Worm (Caenorhabditis elegans) whole organism, young adult: ENCODE results near the gene col-162.

ENCODE experiments used
- B0035.1 ChIP-seq: sonication (generic microtip); optimal IDR thresholded peaks from 2 replicates; lab custom pipeline; 2016; ENCODE audit warnings: missing genetic modification characterization, mild to moderate bottlenecking, missing compliant biosample characterization, missing genotype, missing genetic modification reagents
- F39B2.1 ChIP-seq: fragments of 200-800 bp; sonication (Bioruptor generic); IDR thresholded peaks from 2 replicates; pipeline ENCODE4 v1.3.6; 2022; ENCODE audit warnings: missing genetic modification reagents, missing genetic modification characterization, missing compliant biosample characterization
- F49E8.2 ChIP-seq: sonication (generic microtip); optimal IDR thresholded peaks from 3 replicates; lab custom pipeline; 2017; ENCODE audit warnings: missing genetic modification characterization, mild to moderate bottlenecking, missing compliant biosample characterization, antibody characterized with exemption, moderate library complexity; ENCODE audit not compliant: insufficient read depth
- F55B11.4 ChIP-seq: sonication (generic microtip); optimal IDR thresholded peaks from 2 replicates; lab custom pipeline; 2016; ENCODE audit warnings: missing compliant biosample characterization, missing genetic modification characterization, borderline replicate concordance; ENCODE audit not compliant: insufficient read depth
- K11D2.4 ChIP-seq: fragments of 200-800 bp; sonication (Bioruptor generic); IDR thresholded peaks from 2 replicates; pipeline ENCODE4 v1.3.6; 2022; ENCODE audit warnings: missing genetic modification reagents, missing genetic modification characterization, missing compliant biosample characterization
- cebp-1 ChIP-seq, 2 experiments: fragments of 200-800 bp in 1 of 2; sonication (Bioruptor generic) in 1 of 2; sonication (generic microtip) in 1 of 2; IDR thresholded peaks in 1 of 2; optimal IDR thresholded peaks in 1 of 2; 2 replicates each; pipeline versions ENCODE4 v1.3.6 to Lab custom; 2017 to 2022; ENCODE audit warnings: missing compliant biosample characterization in 2 of 2, missing genetic modification characterization in 2 of 2, mild to moderate bottlenecking in 1 of 2, missing genetic modification reagents in 1 of 2, moderate library complexity in 1 of 2
- dox-1 ChIP-seq: fragments of 200-800 bp; sonication (Bioruptor generic); IDR thresholded peaks from 2 replicates; pipeline ENCODE4 v1.3.6; 2022; ENCODE audit warnings: missing genetic modification reagents, missing genetic modification characterization, missing compliant biosample characterization
- him-1 ChIP-seq: sonication (generic microtip); optimal IDR thresholded peaks from 2 replicates; lab custom pipeline; 2016; ENCODE audit warnings: missing genotype, missing genetic modification reagents, missing genetic modification characterization, missing compliant biosample characterization
- lsl-1 ChIP-seq: fragments of 200-800 bp; sonication (Bioruptor generic); optimal IDR thresholded peaks from 2 replicates; lab custom pipeline; 2018; ENCODE audit warnings: mild to moderate bottlenecking, missing genetic modification characterization, moderate library complexity, missing compliant biosample characterization
- nhr-27 ChIP-seq: fragments of 200-800 bp; sonication (Bioruptor generic); optimal IDR thresholded peaks from 2 replicates; lab custom pipeline; 2018; ENCODE audit warnings: mild to moderate bottlenecking, missing genetic modification characterization, moderate library complexity, missing compliant biosample characterization
- nhr-90 ChIP-seq: sonication (generic microtip); optimal IDR thresholded peaks from 2 replicates; lab custom pipeline; 2016; ENCODE audit warnings: missing genotype, mild to moderate bottlenecking, missing genetic modification characterization, missing compliant biosample characterization
- pha-4 ChIP-seq: fragments of 150-350 bp; sonication (generic microtip); optimal IDR thresholded peaks from 2 replicates; lab custom pipeline; 2014; ENCODE audit warnings: missing biosample characterization, missing genetic modification reagents, missing genetic modification characterization
- somi-1 ChIP-seq: fragments of 200-800 bp; sonication (Bioruptor generic); optimal IDR thresholded peaks from 2 replicates; lab custom pipeline; 2018; ENCODE audit warnings: mild to moderate bottlenecking, missing genetic modification characterization, missing compliant biosample characterization
- tbp1 ChIP-seq: fragments of 200-800 bp; sonication (Bioruptor generic); optimal IDR thresholded peaks from 2 replicates; lab custom pipeline; 2018; ENCODE audit warnings: mild to moderate bottlenecking, missing genetic modification characterization, missing compliant biosample characterization

ce11 chrV:13414585-13414984, 27.2 kb upstream of the col-162 start, which contains the start of gene cut-2:
- TF ChIP-seq nhr-27 (no peak), K11D2.4 (GFP tag; lab: Robert Waterston, UW) (no peak), somi-1 (GFP tag; lab: Kevin White, UChicago) (no peak), F55B11.4 (tag; lab: Kevin White, UChicago) (no peak), B0035.1 (tag; lab: Kevin White, UChicago) (no peak), nhr-90 (no peak), lsl-1 (GFP tag; lab: Kevin White, UChicago) (no peak), tbp1 (GFP tag; lab: Kevin White, UChicago) (no peak), pha-4 (tag; lab: Kevin White, UChicago) (no peak), him-1 (tag; lab: Kevin White, UChicago) (no peak), dox-1 (GFP tag; lab: Robert Waterston, UW) (no peak), F39B2.1 (no peak), cebp-1 (GFP tag; IDR thresholded peaks at IDR 0.05; lab: Robert Waterston, UW) (no peak), cebp-1 (tag; optimal IDR thresholded peaks at IDR 0.05; lab: Kevin White, UChicago) (no peak), F49E8.2 (tag; lab: Kevin White, UChicago) (no peak)
